Fruit fly (Drosophila melanogaster) whole organism, adult: ENCODE data around the gene CG46399.

ENCODE experiments used
- CG5204 ChIP-seq: fragments of 200-800 bp; sonication (Bioruptor generic); optimal IDR thresholded peaks from 2 replicates; lab custom pipeline; 2016; ENCODE audit warnings: missing biosample characterization, missing genetic modification characterization
- CG7045 ChIP-seq: fragments of 200-800 bp; sonication (Bioruptor generic); optimal IDR thresholded peaks from 2 replicates; lab custom pipeline; 2017; ENCODE audit warnings: missing biosample characterization, mild to moderate bottlenecking, missing genetic modification characterization
- CG7101 ChIP-seq: fragments of 200-800 bp; sonication (Bioruptor generic); optimal IDR thresholded peaks from 2 replicates; lab custom pipeline; 2018; ENCODE audit warnings: missing biosample characterization, mild to moderate bottlenecking, missing genetic modification characterization, moderate library complexity
- Hr96 ChIP-seq: fragments of 200-800 bp; sonication (Bioruptor generic); optimal IDR thresholded peaks from 2 replicates; lab custom pipeline; 2016; ENCODE audit warnings: missing biosample characterization, missing genetic modification characterization
- bab1 ChIP-seq: fragments of 200-800 bp; sonication (Bioruptor generic); optimal IDR thresholded peaks from 3 replicates; lab custom pipeline; 2019; ENCODE audit warnings: missing biosample characterization, mild to moderate bottlenecking, missing genetic modification characterization, moderate library complexity
- cic ChIP-seq: fragments of 200-800 bp; sonication (Bioruptor generic); optimal IDR thresholded peaks from 2 replicates; lab custom pipeline; 2017; ENCODE audit warnings: missing biosample characterization, mild to moderate bottlenecking, missing genetic modification characterization, moderate library complexity
- kay ChIP-seq: fragments of 200-800 bp; sonication (Bioruptor generic); peaks from one replicate; lab custom pipeline; 2016; ENCODE audit warnings: missing biosample characterization, missing genetic modification characterization, borderline replicate concordance

- TF ChIP-seq kay (GFP tag; lab: Kevin White, UChicago) (peak; percentile 5), cic (GFP tag; lab: Kevin White, UChicago) (no peak), CG7045 (GFP tag; lab: Kevin White, UChicago) (no peak), bab1 (GFP tag; lab: Kevin White, UChicago) (no peak), CG7101 (tag; lab: Kevin White, UChicago) (peak; percentile 56), Hr96 (GFP tag; lab: Kevin White, UChicago) (no peak), CG5204 (peak; percentile 21)
These were observed 50.0 kb downstream of the CG46399 start for dm6 chrX:14909051-14909450.
